Fruit fly (Drosophila melanogaster) whole organism, embryonic: Measurements from ENCODE around the gene holn1.

ENCODE experiments used
- CG12744 ChIP-seq: fragments of 200-800 bp; sonication (Bioruptor generic); optimal IDR thresholded peaks from 2 replicates; lab custom pipeline; 2016; ENCODE audit warnings: missing biosample characterization, missing genetic modification characterization
- CG13123 ChIP-seq: fragments of 200-800 bp; sonication (Bioruptor generic); optimal IDR thresholded peaks from 2 replicates; lab custom pipeline; 2016; ENCODE audit warnings: missing biosample characterization, missing genetic modification characterization
- CG14441 ChIP-seq: fragments of 200-800 bp; sonication (Bioruptor generic); IDR thresholded peaks from 2 replicates; pipeline ENCODE4 v1.3.6; 2022; ENCODE audit warnings: missing biosample characterization, missing genetic modification characterization
- CG15073 ChIP-seq: fragments of 200-800 bp; sonication (Bioruptor generic); optimal IDR thresholded peaks from 2 replicates; lab custom pipeline; 2016; ENCODE audit warnings: missing biosample characterization, missing genetic modification characterization
- CG15514 ChIP-seq: fragments of 200-800 bp; sonication (Bioruptor generic); optimal IDR thresholded peaks from 3 replicates; lab custom pipeline; 2017; ENCODE audit warnings: missing biosample characterization, missing genetic modification characterization, mild to moderate bottlenecking, moderate library complexity, missing genetic modification reagents
- CG16863 ChIP-seq: fragments of 200-800 bp; sonication (Bioruptor generic); optimal IDR thresholded peaks from 3 replicates; lab custom pipeline; 2016; ENCODE audit warnings: missing biosample characterization, missing genetic modification characterization
- CG17385 ChIP-seq: fragments of 200-800 bp; sonication (Bioruptor generic); optimal IDR thresholded peaks from 3 replicates; lab custom pipeline; 2018; ENCODE audit warnings: missing biosample characterization, mild to moderate bottlenecking, missing genetic modification characterization
- CG17802 ChIP-seq: fragments of 200-800 bp; sonication (Bioruptor generic); optimal IDR thresholded peaks from 2 replicates; lab custom pipeline; 2018; ENCODE audit warnings: missing biosample characterization, mild to moderate bottlenecking, missing genetic modification characterization, moderate library complexity
- CG18619 ChIP-seq: fragments of 200-800 bp; sonication (Bioruptor generic); optimal IDR thresholded peaks from 3 replicates; lab custom pipeline; 2017; ENCODE audit warnings: missing biosample characterization, mild to moderate bottlenecking, missing genetic modification characterization
- CG31365 ChIP-seq: fragments of 200-800 bp; sonication (Bioruptor generic); optimal IDR thresholded peaks from 2 replicates; lab custom pipeline; 2018; ENCODE audit warnings: missing biosample characterization, mild to moderate bottlenecking, missing genetic modification characterization
- CG4360 ChIP-seq: fragments of 200-800 bp; sonication (Bioruptor generic); IDR thresholded peaks from 2 replicates; pipeline ENCODE4 v1.3.6; 2022; ENCODE audit warnings: missing biosample characterization, missing genetic modification characterization
- CG6654 ChIP-seq: fragments of 200-800 bp; sonication (Bioruptor generic); optimal IDR thresholded peaks from 2 replicates; lab custom pipeline; 2017; ENCODE audit warnings: missing biosample characterization, mild to moderate bottlenecking, missing genetic modification characterization
- CG7271 ChIP-seq: fragments of 200-800 bp; sonication (Bioruptor generic); optimal IDR thresholded peaks from 2 replicates; lab custom pipeline; 2018; ENCODE audit warnings: missing biosample characterization, mild to moderate bottlenecking, missing genetic modification characterization, moderate library complexity
- CG9437 ChIP-seq: fragments of 200-800 bp; sonication (Bioruptor generic); optimal IDR thresholded peaks from 2 replicates; lab custom pipeline; 2018; ENCODE audit warnings: missing biosample characterization, mild to moderate bottlenecking, missing genetic modification characterization
- CG9876 ChIP-seq: fragments of 200-800 bp; sonication (Bioruptor generic); optimal IDR thresholded peaks from 2 replicates; lab custom pipeline; 2016; ENCODE audit warnings: missing biosample characterization, missing genetic modification characterization
- Camta ChIP-seq: fragments of 200-800 bp; sonication (Bioruptor generic); optimal IDR thresholded peaks from 2 replicates; lab custom pipeline; 2016; ENCODE audit warnings: missing biosample characterization, missing genetic modification characterization
- CoRest ChIP-seq: fragments of 200-800 bp; sonication (Bioruptor generic); optimal IDR thresholded peaks from 3 replicates; lab custom pipeline; 2018; ENCODE audit warnings: missing biosample characterization, mild to moderate bottlenecking, missing genetic modification characterization, moderate library complexity
- D ChIP-seq, 2 experiments: fragments of 200-800 bp in 1 of 2; fragments of >200 bp in 1 of 2; sonication (Bioruptor generic) in 1 of 2; optimal IDR thresholded peaks; 2 replicates in 1 of 2; 3 replicates in 1 of 2; lab custom pipeline; 2017; ENCODE audit warnings: mild to moderate bottlenecking in 1 of 2, missing biosample characterization in 1 of 2, missing genetic modification characterization in 1 of 2, missing genetic modification reagents in 1 of 2
- Dll ChIP-seq: fragments of 200-800 bp; sonication (Bioruptor generic); IDR thresholded peaks from 4 replicates; pipeline ENCODE4 v1.3.6; 2022; ENCODE audit warnings: missing biosample characterization, missing genetic modification characterization; ENCODE audit not compliant: partially characterized antibody
- Ets65A ChIP-seq: fragments of 200-800 bp; sonication (Bioruptor generic); peaks from one replicate; lab custom pipeline; 2016; ENCODE audit warnings: missing biosample characterization, missing genetic modification characterization
- Fer3 ChIP-seq: fragments of 200-800 bp; sonication (Bioruptor generic); optimal IDR thresholded peaks from 2 replicates; lab custom pipeline; 2018; ENCODE audit warnings: missing biosample characterization, mild to moderate bottlenecking, missing genetic modification characterization, moderate library complexity
- Gug ChIP-seq: fragments of 200-800 bp; sonication (Bioruptor generic); IDR thresholded peaks from 4 replicates; pipeline ENCODE4 v1.3.6; 2022; ENCODE audit warnings: missing biosample characterization, missing genetic modification characterization
- HHEX ChIP-seq: fragments of 200-800 bp; sonication (Bioruptor generic); optimal IDR thresholded peaks from 3 replicates; lab custom pipeline; 2017; ENCODE audit warnings: missing biosample characterization, mild to moderate bottlenecking, missing genetic modification characterization, missing genetic modification reagents
- Hr3 ChIP-seq: fragments of 200-800 bp; sonication (Bioruptor generic); optimal IDR thresholded peaks from 3 replicates; lab custom pipeline; 2016; ENCODE audit warnings: missing biosample characterization, missing genetic modification characterization
- Hr39 ChIP-seq: fragments of >200 bp; optimal IDR thresholded peaks from 2 replicates; lab custom pipeline; 2017
- Mrtf ChIP-seq: fragments of 200-800 bp; sonication (Bioruptor generic); IDR thresholded peaks from 3 replicates; pipeline ENCODE4 v1.3.6; 2022; ENCODE audit warnings: missing biosample characterization, missing genetic modification characterization
- NC2α ChIP-seq: fragments of 200-800 bp; sonication (Bioruptor generic); optimal IDR thresholded peaks from 2 replicates; lab custom pipeline; 2016; ENCODE audit warnings: missing biosample characterization, missing genetic modification characterization
- NK7.1 ChIP-seq: fragments of 200-800 bp; sonication (Bioruptor generic); optimal IDR thresholded peaks from 3 replicates; lab custom pipeline; 2016; ENCODE audit warnings: missing biosample characterization, missing genetic modification characterization
- Oli ChIP-seq: fragments of 200-800 bp; sonication (Bioruptor generic); optimal IDR thresholded peaks from 2 replicates; lab custom pipeline; 2018; ENCODE audit warnings: missing biosample characterization, mild to moderate bottlenecking, missing genetic modification characterization, moderate library complexity
- Rx ChIP-seq: fragments of 200-800 bp; sonication (Bioruptor generic); IDR thresholded peaks from 2 replicates; pipeline ENCODE4 v1.3.6; 2022; ENCODE audit warnings: missing biosample characterization, missing genetic modification characterization
- Scr ChIP-seq: fragments of 200-800 bp; sonication (Bioruptor generic); IDR thresholded peaks from 2 replicates; pipeline ENCODE4 v1.3.6; 2022; ENCODE audit warnings: missing biosample characterization, missing genetic modification characterization; ENCODE audit not compliant: partially characterized antibody
- Trl ChIP-seq, 3 experiments: fragments of >200 bp in 2 of 3; fragments of 200-800 bp in 1 of 3; sonication (Bioruptor generic) in 1 of 3; optimal IDR thresholded peaks; 2 replicates in 1 of 3; 3 replicates in 2 of 3; lab custom pipeline; 2016 to 2017; ENCODE audit warnings: missing biosample characterization in 1 of 3, missing genetic modification characterization in 1 of 3
- Xrp1 ChIP-seq: fragments of 200-800 bp; sonication (Bioruptor generic); IDR thresholded peaks from 2 replicates; pipeline ENCODE4 v1.3.6; 2022; ENCODE audit warnings: missing biosample characterization, missing genetic modification characterization
- bab2 ChIP-seq: fragments of 200-800 bp; sonication (Bioruptor generic); optimal IDR thresholded peaks from 2 replicates; lab custom pipeline; 2016; ENCODE audit warnings: missing biosample characterization, missing genetic modification characterization
- bigmax ChIP-seq: fragments of 200-800 bp; sonication (Bioruptor generic); optimal IDR thresholded peaks from 2 replicates; lab custom pipeline; 2018; ENCODE audit warnings: missing biosample characterization, mild to moderate bottlenecking, missing genetic modification characterization
- cad ChIP-seq: fragments of >200 bp; optimal IDR thresholded peaks from 2 replicates; lab custom pipeline; 2017; ENCODE audit warnings: missing biosample characterization, missing genetic modification characterization
- chif ChIP-seq, 2 experiments: fragments of 200-800 bp; sonication (Bioruptor generic); optimal IDR thresholded peaks; 3 replicates each; lab custom pipeline; 2016; ENCODE audit warnings: missing biosample characterization in 2 of 2, missing genetic modification characterization in 2 of 2
- dmrt11E ChIP-seq: fragments of 200-800 bp; sonication (Bioruptor generic); optimal IDR thresholded peaks from 3 replicates; lab custom pipeline; 2018; ENCODE audit warnings: missing biosample characterization, mild to moderate bottlenecking, missing genetic modification characterization, moderate library complexity
- ewg ChIP-seq: fragments of 200-800 bp; sonication (Bioruptor generic); optimal IDR thresholded peaks from 3 replicates; lab custom pipeline; 2017; ENCODE audit warnings: mild to moderate bottlenecking, missing biosample characterization, missing genetic modification reagents, missing genetic modification characterization
- exex ChIP-seq: fragments of 200-800 bp; sonication (Bioruptor generic); optimal IDR thresholded peaks from 4 replicates; lab custom pipeline; 2018; ENCODE audit warnings: missing biosample characterization, mild to moderate bottlenecking, missing genetic modification characterization, moderate library complexity
- ftz-f1 ChIP-seq: fragments of 200-800 bp; sonication (Bioruptor generic); optimal IDR thresholded peaks from 2 replicates; lab custom pipeline; 2016; ENCODE audit warnings: missing biosample characterization, missing genetic modification characterization
- hbn ChIP-seq: fragments of 200-800 bp; sonication (Bioruptor generic); IDR thresholded peaks from 2 replicates; pipeline ENCODE4 v1.3.6; 2022; ENCODE audit warnings: missing biosample characterization, missing genetic modification characterization; ENCODE audit not compliant: partially characterized antibody
- jigr1 ChIP-seq: fragments of 200-800 bp; sonication (Bioruptor generic); IDR thresholded peaks from 3 replicates; pipeline ENCODE4 v1.3.6; 2022; ENCODE audit warnings: missing biosample characterization, missing genetic modification characterization
- kni ChIP-seq: fragments of 200-800 bp; sonication (Bioruptor generic); optimal IDR thresholded peaks from 3 replicates; lab custom pipeline; 2017; ENCODE audit warnings: mild to moderate bottlenecking, missing biosample characterization, missing genetic modification reagents, missing genetic modification characterization
- nerfin-1 ChIP-seq: fragments of 200-800 bp; sonication (Bioruptor generic); optimal IDR thresholded peaks from 3 replicates; lab custom pipeline; 2019; ENCODE audit warnings: missing biosample characterization, mild to moderate bottlenecking, missing genetic modification characterization, moderate library complexity
- onecut ChIP-seq: fragments of 200-800 bp; sonication (Bioruptor generic); IDR thresholded peaks from 2 replicates; pipeline ENCODE4 v1.3.6; 2022; ENCODE audit warnings: missing biosample characterization, missing genetic modification characterization
- peb ChIP-seq: fragments of 200-800 bp; sonication (Bioruptor generic); IDR thresholded peaks from 2 replicates; pipeline ENCODE4 v1.3.6; 2022; ENCODE audit warnings: missing biosample characterization, missing genetic modification characterization
- phol ChIP-seq: fragments of 200-800 bp; sonication (Bioruptor generic); optimal IDR thresholded peaks from 3 replicates; lab custom pipeline; 2018; ENCODE audit warnings: missing biosample characterization, mild to moderate bottlenecking, missing genetic modification characterization, moderate library complexity
- unc-4 ChIP-seq: fragments of 200-800 bp; sonication (Bioruptor generic); IDR thresholded peaks from 2 replicates; pipeline ENCODE4 v1.3.6; 2022; ENCODE audit warnings: missing biosample characterization, missing genetic modification characterization; ENCODE audit not compliant: partially characterized antibody
- vfl ChIP-seq: fragments of 200-800 bp; sonication (Bioruptor generic); optimal IDR thresholded peaks from 2 replicates; lab custom pipeline; 2016; ENCODE audit warnings: missing biosample characterization, missing genetic modification characterization
- wek ChIP-seq: fragments of 200-800 bp; sonication (Bioruptor generic); optimal IDR thresholded peaks from 3 replicates; lab custom pipeline; 2018; ENCODE audit warnings: missing biosample characterization, mild to moderate bottlenecking, missing genetic modification characterization, moderate library complexity

The holn1 gene

DNA sequence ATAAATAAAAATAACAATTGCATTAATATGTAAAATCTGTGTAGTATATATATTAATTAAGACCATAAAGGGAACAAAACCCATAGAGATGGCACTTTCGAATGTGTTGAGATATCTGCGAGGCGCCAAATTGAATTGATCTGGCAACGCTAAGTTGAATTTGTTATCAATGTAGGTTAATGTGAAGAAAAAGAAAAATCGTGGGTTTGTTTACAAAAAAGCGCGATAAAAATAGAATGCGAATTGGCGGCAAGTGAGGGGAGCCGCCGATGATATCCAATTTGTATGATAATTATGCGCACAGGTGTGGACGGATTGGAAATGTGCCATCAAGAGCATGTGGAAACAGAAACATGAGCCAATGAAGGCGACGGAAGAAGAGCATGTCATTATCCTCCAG lies 44.1 kb downstream of the holn1 start:
- TF ChIP-seq Hr39 (lab: Kevin White, UChicago) (no peak), CG9437 (GFP tag; lab: Kevin White, UChicago) (no peak), CG4360 (no peak), unc-4 (GFP tag; lab: Robert Waterston, UW) (peak; percentile 45; the same call in 1 of the 2 replicates), Gug (GFP tag; lab: Robert Waterston, UW) (no peak), Trl (optimal IDR thresholded peaks at IDR 0.05; lab: Kevin White, UChicago) (no peak), Trl (GFP tag; optimal IDR thresholded peaks at IDR 0.05; lab: Kevin White, UChicago) (no peak), CG13123 (GFP tag; lab: Kevin White, UChicago) (no peak), D (optimal IDR thresholded peaks at IDR 0.05; lab: Kevin White, UChicago) (no peak), D (GFP tag; optimal IDR thresholded peaks at IDR 0.05; lab: Kevin White, UChicago) (no peak), jigr1 (GFP tag; lab: Robert Waterston, UW) (no peak), CG6654 (no peak), CG31365 (tag; lab: Kevin White, UChicago) (no peak), Fer3 (no peak), Rx (GFP tag; lab: Robert Waterston, UW) (no peak), exex (peak; percentile 75), CG14441 (no peak), nerfin-1 (tag; lab: Kevin White, UChicago) (no peak), CG17802 (tag; lab: Kevin White, UChicago) (no peak), NK7.1 (no peak), Hr3 (GFP tag; lab: Kevin White, UChicago) (peak; percentile 82), CG9876 (GFP tag; lab: Kevin White, UChicago) (no peak), phol (tag; lab: Kevin White, UChicago) (no peak), wek (GFP tag; lab: Kevin White, UChicago) (peak; percentile 8), onecut (GFP tag; lab: Robert Waterston, UW) (no peak), CG17385 (GFP tag; lab: Kevin White, UChicago) (peak; percentile 41), CoRest (tag; lab: Kevin White, UChicago) (no peak), bab2 (GFP tag; lab: Kevin White, UChicago) (no peak), Dll (GFP tag; lab: Robert Waterston, UW) (peak; percentile 64; the same call in 3 of the 4 replicates), cad (GFP tag; lab: Kevin White, UChicago) (no peak), Scr (peak; percentile 54; the same call in 1 of the 2 replicates), CG15073 (GFP tag; lab: Kevin White, UChicago) (no peak), HHEX (GFP tag; lab: Kevin White, UChicago) (no peak), CG15514 (GFP tag; lab: Kevin White, UChicago) (peak; percentile 94), chif (GFP tag; optimal IDR thresholded peaks at IDR 0.05; lab: Kevin White, UChicago) (no peak), Camta (GFP tag; lab: Kevin White, UChicago) (no peak), CG18619 (GFP tag; lab: Kevin White, UChicago) (no peak), CG12744 (GFP tag; lab: Kevin White, UChicago) (no peak), Mrtf (GFP tag; lab: Robert Waterston, UW) (no peak), CG7271 (tag; lab: Kevin White, UChicago) (no peak), NC2α (no peak), Oli (tag; lab: Kevin White, UChicago) (no peak), peb (no peak), ftz-f1 (GFP tag; lab: Kevin White, UChicago) (no peak), bigmax (GFP tag; lab: Kevin White, UChicago) (peak; percentile 91), kni (GFP tag; lab: Kevin White, UChicago) (peak; percentile 44), ewg (GFP tag; lab: Kevin White, UChicago) (no peak), Xrp1 (GFP tag; lab: Robert Waterston, UW) (no peak), hbn (GFP tag; lab: Robert Waterston, UW) (no peak; the same call in 1 of the 2 replicates), Ets65A (GFP tag; lab: Kevin White, UChicago) (peak; percentile 42), CG16863 (no peak), vfl (GFP tag; lab: Kevin White, UChicago) (no peak), dmrt11E (tag; lab: Kevin White, UChicago) (no peak)
